Worm (Caenorhabditis elegans) whole organism, L3 larva: ENCODE measurements around the gene sulp-5.

ENCODE experiments used
- R02D3.7 ChIP-seq: fragments of 150-350 bp; optimal IDR thresholded peaks from 2 replicates; lab custom pipeline; 2014; ENCODE audit warnings: missing biosample characterization, missing genetic modification characterization
- ZK546.5 ChIP-seq: sonication (generic microtip); optimal IDR thresholded peaks from 2 replicates; lab custom pipeline; 2017; ENCODE audit warnings: missing biosample characterization, missing genetic modification characterization
- aly-2 ChIP-seq: fragments of 150-350 bp; optimal IDR thresholded peaks from 2 replicates; lab custom pipeline; 2014; ENCODE audit warnings: missing biosample characterization, missing genetic modification characterization
- ama-1 ChIP-seq: fragments of 150-350 bp; optimal IDR thresholded peaks from 2 replicates; lab custom pipeline; 2018
- ceh-16 ChIP-seq: sonication (generic microtip); optimal IDR thresholded peaks from 2 replicates; lab custom pipeline; 2017; ENCODE audit warnings: missing biosample characterization, missing genetic modification characterization
- ceh-28 ChIP-seq: fragments of 150-350 bp; optimal IDR thresholded peaks from 2 replicates; lab custom pipeline; 2014; ENCODE audit warnings: missing biosample characterization, missing genetic modification reagents, missing genetic modification characterization
- ceh-82 ChIP-seq: fragments of 150-350 bp; optimal IDR thresholded peaks from 2 replicates; lab custom pipeline; 2014; ENCODE audit warnings: missing biosample characterization, missing genetic modification characterization
- ceh-9 ChIP-seq: sonication (generic microtip); optimal IDR thresholded peaks from 2 replicates; lab custom pipeline; 2018; ENCODE audit warnings: missing biosample characterization, missing genetic modification characterization
- egl-27 ChIP-seq: sonication (generic microtip); optimal IDR thresholded peaks from 4 replicates; lab custom pipeline; 2017; ENCODE audit warnings: missing biosample characterization, missing genetic modification reagents, missing genetic modification characterization
- egl-5 ChIP-seq: fragments of 150-350 bp; optimal IDR thresholded peaks from 2 replicates; lab custom pipeline; 2017; ENCODE audit warnings: missing biosample characterization, missing genetic modification reagents, missing genetic modification characterization, inconsistent platforms
- elt-1 ChIP-seq: fragments of 150-350 bp; optimal IDR thresholded peaks from 2 replicates; lab custom pipeline; 2014; ENCODE audit warnings: missing biosample characterization, missing genetic modification characterization
- elt-2 ChIP-seq: sonication (generic microtip); optimal IDR thresholded peaks from 2 replicates; lab custom pipeline; 2016; ENCODE audit warnings: missing genetic modification reagents, mild to moderate bottlenecking, missing genetic modification characterization, missing compliant biosample characterization
- elt-3 ChIP-seq, 3 experiments: fragments of 150-350 bp in 1 of 3; sonication (generic microtip) in 2 of 3; optimal IDR thresholded peaks; 2 replicates in 2 of 3; 4 replicates in 1 of 3; lab custom pipeline; 2014 to 2017; ENCODE audit warnings: missing biosample characterization in 3 of 3, missing genetic modification characterization in 3 of 3
- fkh-10 ChIP-seq: sonication (generic microtip); optimal IDR thresholded peaks from 2 replicates; lab custom pipeline; 2017; ENCODE audit warnings: missing biosample characterization, missing genetic modification reagents, missing genetic modification characterization
- fkh-2 ChIP-seq: fragments of 150-350 bp; optimal IDR thresholded peaks from 2 replicates; lab custom pipeline; 2014; ENCODE audit warnings: missing biosample characterization, missing genetic modification reagents, missing genetic modification characterization
- fos-1 ChIP-seq: fragments of 150-350 bp; optimal IDR thresholded peaks from 2 replicates; lab custom pipeline; 2014; ENCODE audit warnings: missing biosample characterization, missing genetic modification characterization
- jun-1 ChIP-seq: fragments of 150-350 bp; optimal IDR thresholded peaks from 2 replicates; lab custom pipeline; 2014; ENCODE audit warnings: missing biosample characterization, missing genetic modification reagents, missing genetic modification characterization
- lin-15B ChIP-seq: fragments of 150-350 bp; optimal IDR thresholded peaks from 2 replicates; lab custom pipeline; 2014; ENCODE audit warnings: missing biosample characterization, missing genetic modification characterization
- lsy-12 ChIP-seq: sonication (generic microtip); optimal IDR thresholded peaks from 2 replicates; lab custom pipeline; 2016; ENCODE audit warnings: mild to moderate bottlenecking, missing genetic modification characterization, missing compliant biosample characterization
- mdl-1 ChIP-seq: fragments of 150-350 bp; optimal IDR thresholded peaks from 2 replicates; lab custom pipeline; 2014; ENCODE audit warnings: missing biosample characterization, missing genetic modification characterization
- mml-1 ChIP-seq: fragments of 150-350 bp; sonication (generic microtip); optimal IDR thresholded peaks from 3 replicates; lab custom pipeline; 2014; ENCODE audit warnings: missing biosample characterization, missing genetic modification characterization
- nfya-1 ChIP-seq: sonication (generic microtip); optimal IDR thresholded peaks from 2 replicates; lab custom pipeline; 2017; ENCODE audit warnings: missing genetic modification characterization, mild to moderate bottlenecking, missing compliant biosample characterization, antibody characterized with exemption, moderate library complexity; ENCODE audit not compliant: insufficient read depth
- nhr-11 ChIP-seq: fragments of 150-350 bp; optimal IDR thresholded peaks from 2 replicates; lab custom pipeline; 2014; ENCODE audit warnings: missing biosample characterization, missing genetic modification characterization
- nhr-12 ChIP-seq: fragments of 150-350 bp; optimal IDR thresholded peaks from 2 replicates; lab custom pipeline; 2014; ENCODE audit warnings: missing biosample characterization, missing genetic modification characterization
- nhr-23 ChIP-seq: fragments of 150-350 bp; optimal IDR thresholded peaks from 2 replicates; lab custom pipeline; 2014; ENCODE audit warnings: missing biosample characterization, missing genetic modification reagents, missing genetic modification characterization
- nhr-237 ChIP-seq: fragments of 150-350 bp; optimal IDR thresholded peaks from 2 replicates; lab custom pipeline; 2014; ENCODE audit warnings: missing biosample characterization, missing genetic modification characterization
- nhr-25 ChIP-seq: sonication (generic microtip); optimal IDR thresholded peaks from 2 replicates; lab custom pipeline; 2017; ENCODE audit warnings: missing biosample characterization, missing genetic modification characterization
- nhr-28 ChIP-seq: fragments of 150-350 bp; optimal IDR thresholded peaks from 2 replicates; lab custom pipeline; 2014; ENCODE audit warnings: missing biosample characterization, missing genetic modification characterization
- nhr-43 ChIP-seq: sonication (generic microtip); optimal IDR thresholded peaks from 2 replicates; lab custom pipeline; 2016; ENCODE audit warnings: mild to moderate bottlenecking, missing genetic modification characterization, missing compliant biosample characterization; ENCODE audit not compliant: poor library complexity, severe bottlenecking
- nhr-67 ChIP-seq: fragments of 150-350 bp; optimal IDR thresholded peaks from 2 replicates; lab custom pipeline; 2014; ENCODE audit warnings: missing biosample characterization, missing genetic modification characterization
- nhr-76 ChIP-seq: fragments of 150-350 bp; sonication (generic microtip); optimal IDR thresholded peaks from 5 replicates; lab custom pipeline; 2014; ENCODE audit warnings: missing biosample characterization, missing genetic modification characterization
- pqm-1 ChIP-seq: fragments of 150-350 bp; optimal IDR thresholded peaks from 2 replicates; lab custom pipeline; 2017; ENCODE audit warnings: missing biosample characterization, missing genetic modification characterization, inconsistent platforms
- sea-2 ChIP-seq: fragments of 150-350 bp; sonication (generic microtip); optimal IDR thresholded peaks from 4 replicates; lab custom pipeline; 2014; ENCODE audit warnings: missing biosample characterization, missing genetic modification reagents, missing genetic modification characterization
- snpc-4 ChIP-seq: fragments of 150-350 bp; optimal IDR thresholded peaks from 2 replicates; lab custom pipeline; 2014; ENCODE audit warnings: missing biosample characterization, missing genetic modification characterization
- tbx-2 ChIP-seq: sonication (generic microtip); optimal IDR thresholded peaks from 2 replicates; lab custom pipeline; 2016; ENCODE audit warnings: mild to moderate bottlenecking, missing genetic modification characterization, missing compliant biosample characterization
- unc-62 ChIP-seq: fragments of 150-350 bp; sonication (generic microtip); optimal IDR thresholded peaks from 4 replicates; lab custom pipeline; 2014; ENCODE audit warnings: missing biosample characterization, missing genetic modification reagents, missing genetic modification characterization

Gene sulp-5

DNA sequence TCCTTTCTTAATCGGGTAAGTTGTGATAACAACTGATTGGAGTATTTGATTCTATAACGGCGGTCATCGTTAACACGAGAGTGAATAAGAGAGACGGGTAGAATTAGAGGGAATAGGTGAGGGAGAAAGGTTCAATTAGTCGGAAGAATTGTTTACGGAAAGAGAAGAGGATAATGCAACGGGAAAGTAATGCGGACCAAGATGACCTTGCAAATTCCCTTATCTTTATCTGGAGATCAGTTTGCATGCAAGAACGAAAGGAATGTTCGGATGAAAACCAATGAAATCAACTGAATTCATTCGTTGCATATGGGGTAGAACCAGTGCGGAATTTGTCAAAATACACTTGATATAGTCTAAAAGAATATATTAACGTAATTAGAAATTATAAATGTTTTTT lies 22.3 kb downstream of the sulp-5 start:
- no peak for TF ChIP-seq snpc-4 (tag; lab: Kevin White, UChicago)
- TF ChIP-seq ZK546.5 (tag; lab: Kevin White, UChicago), result no peak
- TF ChIP-seq nhr-76, result no peak
- TF ChIP-seq nhr-12 (tag; lab: Kevin White, UChicago), result no peak
- no peak for TF ChIP-seq pqm-1 (tag; lab: Kevin White, UChicago)
- TF ChIP-seq nhr-237 (tag; lab: Kevin White, UChicago), result no peak
- TF ChIP-seq aly-2 (tag; lab: Kevin White, UChicago), result no peak
- no peak for TF ChIP-seq unc-62 (GFP tag; lab: Kevin White, UChicago)
- TF ChIP-seq nfya-1, result no peak
- TF ChIP-seq nhr-25 (tag; lab: Kevin White, UChicago), result no peak
- no peak for TF ChIP-seq ama-1 (lab: Kevin White, UChicago)
- TF ChIP-seq mdl-1 (tag; lab: Kevin White, UChicago), result no peak
- TF ChIP-seq ceh-16, result no peak
- TF ChIP-seq R02D3.7, result no peak
- TF ChIP-seq jun-1, result no peak
- no peak for TF ChIP-seq tbx-2 (tag; lab: Kevin White, UChicago)
- TF ChIP-seq fkh-2 (tag; lab: Kevin White, UChicago), result no peak

DNA sequence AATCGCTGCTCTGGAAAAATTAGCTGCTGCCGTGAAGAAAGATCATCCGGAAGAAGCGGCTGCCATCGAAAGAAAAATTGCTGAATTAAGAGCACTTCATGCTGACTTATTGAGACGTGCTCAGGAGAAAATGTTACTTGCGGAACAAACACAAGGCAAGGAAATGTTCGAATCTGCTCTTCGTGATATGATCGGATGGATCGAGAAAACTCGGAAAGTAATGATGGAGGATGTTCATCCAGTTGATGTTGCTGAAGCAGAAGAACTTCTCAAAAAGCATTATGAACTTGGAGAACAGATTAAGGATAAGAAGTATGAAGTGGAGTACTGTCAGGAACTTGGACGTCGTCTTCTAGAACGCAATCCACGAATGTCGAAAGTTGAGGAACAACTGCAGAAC lies 26.1 kb downstream of the sulp-5 start:
- TF ChIP-seq mml-1 (no peak), elt-3 (tag; optimal IDR thresholded peaks at IDR 0.05; lab: Kevin White, UChicago) (no peak), ceh-28 (tag; lab: Kevin White, UChicago) (no peak)

ce11 chrV:11913283-11913682 lies 33.5 kb downstream of the sulp-5 start:
- no peak for TF ChIP-seq fkh-10
- TF ChIP-seq tbx-2 (tag; lab: Kevin White, UChicago), result no peak
- TF ChIP-seq ceh-82 (tag; lab: Kevin White, UChicago), result no peak
- no peak for TF ChIP-seq ZK546.5 (tag; lab: Kevin White, UChicago)
- no peak for TF ChIP-seq nhr-67 (tag; lab: Kevin White, UChicago)
- TF ChIP-seq egl-5 (tag; lab: Kevin White, UChicago), result no peak
- TF ChIP-seq egl-27 (tag; lab: Kevin White, UChicago), result no peak
- no peak for TF ChIP-seq R02D3.7
- no peak for TF ChIP-seq nhr-12 (tag; lab: Kevin White, UChicago)
- TF ChIP-seq pqm-1 (tag; lab: Kevin White, UChicago), result no peak
- no peak for TF ChIP-seq lsy-12
- no peak for TF ChIP-seq nhr-11
- no peak for TF ChIP-seq mdl-1 (tag; lab: Kevin White, UChicago)
- no peak for TF ChIP-seq nhr-76
- no peak for TF ChIP-seq nhr-23 (tag; lab: Kevin White, UChicago)
- TF ChIP-seq nhr-28, result no peak

DNA sequence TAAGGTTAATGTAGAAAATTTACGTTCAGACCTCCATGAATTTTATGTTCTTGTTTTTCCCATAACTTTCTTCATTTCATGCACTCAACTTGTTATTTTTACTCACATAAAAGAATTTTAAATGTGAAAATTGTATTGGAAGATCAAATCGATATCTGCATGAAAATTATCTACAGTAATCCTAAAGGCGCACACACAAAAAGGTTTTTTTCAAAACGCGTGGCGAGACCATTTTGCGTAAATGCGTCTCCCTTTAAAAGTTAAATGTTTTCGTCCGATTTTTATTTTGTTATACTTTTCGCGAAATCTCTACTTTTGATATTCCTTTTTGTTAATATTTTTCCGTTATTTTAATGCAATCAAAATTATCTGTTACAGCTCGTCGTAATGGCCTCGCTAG lies 37.4 kb downstream of the sulp-5 start, which contains the start of gene R31.2:
Gene R31.2 (plus strand): TSS at position 388 of the 400 bp plus-strand sequence.
- TF ChIP-seq tbx-2 (tag; lab: Kevin White, UChicago), result no peak
- TF ChIP-seq fos-1 (tag; lab: Kevin White, UChicago), result no peak
- no peak for TF ChIP-seq fkh-10
- no peak for TF ChIP-seq sea-2 (GFP tag; lab: Kevin White, UChicago)
- no peak for TF ChIP-seq egl-27 (tag; lab: Kevin White, UChicago)
- TF ChIP-seq elt-1 (tag; lab: Kevin White, UChicago), result no peak
- TF ChIP-seq ama-1 (lab: Kevin White, UChicago), result no peak
- no peak for TF ChIP-seq elt-2 (tag; lab: Kevin White, UChicago)
- no peak for TF ChIP-seq R02D3.7
- TF ChIP-seq nhr-43 (tag; lab: Kevin White, UChicago), result no peak

ce11 chrV:11919639-11920038 lies 39.8 kb downstream of the sulp-5 start:
- no peak for TF ChIP-seq elt-2 (tag; lab: Kevin White, UChicago)
- TF ChIP-seq ceh-16, result no peak
- no peak for TF ChIP-seq tbx-2 (tag; lab: Kevin White, UChicago)
- TF ChIP-seq jun-1, result no peak
- TF ChIP-seq mml-1, result no peak
- no peak for TF ChIP-seq nhr-12 (tag; lab: Kevin White, UChicago)
- TF ChIP-seq nhr-28, result no peak
- no peak for TF ChIP-seq lsy-12
- TF ChIP-seq ZK546.5 (tag; lab: Kevin White, UChicago), result no peak
- TF ChIP-seq nhr-237 (tag; lab: Kevin White, UChicago), result no peak
- no peak for TF ChIP-seq ceh-9 (tag; lab: Kevin White, UChicago)
- no peak for TF ChIP-seq nhr-25 (tag; lab: Kevin White, UChicago)
- TF ChIP-seq lin-15B, result no peak
- no peak for TF ChIP-seq nhr-11
- no peak for TF ChIP-seq egl-5 (tag; lab: Kevin White, UChicago)
- no peak for TF ChIP-seq mdl-1 (tag; lab: Kevin White, UChicago)
